Worm (Caenorhabditis elegans) whole organism, L3 larva: Measurements from ENCODE around the gene ugt-61.
"Not testable (repeated sequence)": the region's sequence is repeated elsewhere in the genome, so short reads cannot be mapped to it uniquely, and the experiment has no call there.

ENCODE experiments used
- fos-1 ChIP-seq: fragments of 150-350 bp; optimal IDR thresholded peaks from 2 replicates; lab custom pipeline; 2014; ENCODE audit warnings: missing biosample characterization, missing genetic modification characterization
- lin-39 ChIP-seq: fragments of 150-350 bp; optimal IDR thresholded peaks from 2 replicates; lab custom pipeline; 2018; ENCODE audit warnings: missing biosample characterization, missing genetic modification reagents, missing genetic modification characterization
- nhr-11 ChIP-seq: fragments of 150-350 bp; optimal IDR thresholded peaks from 2 replicates; lab custom pipeline; 2014; ENCODE audit warnings: missing biosample characterization, missing genetic modification characterization
- nhr-12 ChIP-seq: fragments of 150-350 bp; optimal IDR thresholded peaks from 2 replicates; lab custom pipeline; 2014; ENCODE audit warnings: missing biosample characterization, missing genetic modification characterization
- nhr-23 ChIP-seq: fragments of 150-350 bp; optimal IDR thresholded peaks from 2 replicates; lab custom pipeline; 2014; ENCODE audit warnings: missing biosample characterization, missing genetic modification reagents, missing genetic modification characterization
- pha-4 ChIP-seq: fragments of 150-350 bp; optimal IDR thresholded peaks from 2 replicates; lab custom pipeline; 2014; ENCODE audit warnings: missing biosample characterization, missing genetic modification reagents, missing genetic modification characterization
- unc-62 ChIP-seq: fragments of 150-350 bp; sonication (generic microtip); optimal IDR thresholded peaks from 4 replicates; lab custom pipeline; 2014; ENCODE audit warnings: missing biosample characterization, missing genetic modification reagents, missing genetic modification characterization

- TF ChIP-seq nhr-12 (tag; lab: Kevin White, UChicago); fos-1 (tag; lab: Kevin White, UChicago); nhr-23 (tag; lab: Kevin White, UChicago); unc-62 (GFP tag; lab: Kevin White, UChicago); nhr-11; pha-4; lin-39 (tag; lab: Kevin White, UChicago): not testable (repeated sequence)
Observed at ce11 chrV:4760674-4761073, 18.5 kb downstream of the ugt-61 start, which contains the start of gene bgnt-1.4.
